Worm (Caenorhabditis elegans) whole organism, midembryonic: Measurements from ENCODE around the gene fipr-15.
A peak's percentile ranks its signal among the peaks of the same experiment; 100 is the strongest.

ENCODE experiments used
- T22C8.4 ChIP-seq: fragments of 200-800 bp; sonication (Bioruptor generic); IDR thresholded peaks from 2 replicates; pipeline ENCODE4 v1.3.6; 2022; ENCODE audit warnings: missing genetic modification characterization, missing compliant biosample characterization
- cog-1 ChIP-seq: sonication (generic microtip); optimal IDR thresholded peaks from 2 replicates; lab custom pipeline; 2016; ENCODE audit warnings: missing genetic modification characterization, missing compliant biosample characterization
- flt-1 ChIP-seq: fragments of 200-800 bp; sonication (Bioruptor generic); IDR thresholded peaks from 2 replicates; pipeline ENCODE4 v1.3.6; 2022; ENCODE audit warnings: missing genetic modification characterization, missing compliant biosample characterization
- klf-2 ChIP-seq: fragments of 200-800 bp; sonication (Bioruptor generic); conservative IDR thresholded peaks from 2 replicates; pipeline ENCODE4 v1.3.6; 2022; ENCODE audit warnings: missing genetic modification reagents, missing genetic modification characterization, missing compliant biosample characterization
- med-1 ChIP-seq: sonication (generic microtip); optimal IDR thresholded peaks from 2 replicates; lab custom pipeline; 2017; ENCODE audit warnings: missing genetic modification characterization, mild to moderate bottlenecking, missing compliant biosample characterization, antibody characterized with exemption, missing genetic modification reagents; ENCODE audit not compliant: insufficient read depth
- ref-1 ChIP-seq: fragments of 200-800 bp; sonication (Bioruptor generic); conservative IDR thresholded peaks from 2 replicates; pipeline ENCODE4 v1.3.6; 2022; ENCODE audit warnings: missing genetic modification reagents, missing genetic modification characterization, missing compliant biosample characterization
- tab-1 ChIP-seq: fragments of 200-800 bp; sonication (Bioruptor generic); IDR thresholded peaks from 2 replicates; pipeline ENCODE4 v1.3.6; 2022; ENCODE audit warnings: missing genetic modification characterization, missing compliant biosample characterization
- ztf-23 ChIP-seq: fragments of 200-800 bp; sonication (Bioruptor generic); IDR thresholded peaks from 2 replicates; pipeline ENCODE4 v1.3.6; 2022; ENCODE audit warnings: missing genetic modification reagents, missing genetic modification characterization, missing compliant biosample characterization
- ztf-29 ChIP-seq: fragments of 200-800 bp; sonication (Bioruptor generic); IDR thresholded peaks from 2 replicates; pipeline ENCODE4 v1.3.6; 2022; ENCODE audit warnings: missing genetic modification reagents, missing genetic modification characterization, missing compliant biosample characterization

The fipr-15 gene

DNA sequence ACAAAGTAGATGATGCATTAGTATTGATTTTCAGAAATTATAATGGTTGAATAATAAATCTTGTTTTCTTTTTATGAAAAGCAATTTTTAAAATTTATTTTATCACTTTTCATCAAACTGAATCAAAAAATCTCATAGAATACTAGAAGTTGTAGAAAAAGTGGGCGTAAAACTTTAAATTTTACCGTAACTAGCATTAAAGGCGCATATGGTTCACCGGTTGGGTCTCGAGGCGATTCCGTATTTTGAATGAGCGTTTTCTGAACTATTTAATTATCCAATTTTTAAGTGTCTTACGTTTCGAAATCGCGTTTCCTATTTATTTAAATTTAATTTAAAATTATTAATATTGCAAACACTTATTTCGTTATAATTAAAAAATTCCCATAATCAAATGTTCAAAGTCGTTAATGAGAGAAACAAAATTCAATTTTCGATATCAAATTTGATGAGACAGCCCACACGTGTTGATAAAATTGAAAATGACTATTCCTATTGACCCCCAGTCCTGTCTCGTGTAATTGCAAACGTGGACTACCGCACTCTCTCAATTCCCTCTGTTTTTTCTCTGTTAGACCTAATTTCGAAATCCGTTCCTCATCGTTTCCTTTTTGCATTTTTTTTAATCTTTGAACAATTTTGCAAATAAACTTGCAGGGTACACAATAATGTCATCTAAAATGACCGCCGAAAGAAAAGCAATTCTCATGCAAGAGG is 21.9 kb upstream of the fipr-15 start, which contains the start of the genes T11G6.2 and hars-1:
Gene T11G6.2 (minus strand): TSS at position 197 of the 717 bp plus-strand sequence.
Gene hars-1 (plus strand): TSS at position 658 of the 717 bp plus-strand sequence.
- TF ChIP-seq klf-2 (GFP tag; lab: Robert Waterston, UW) (no peak), ref-1 (no peak), flt-1 (GFP tag; lab: Robert Waterston, UW) (no peak), med-1 (GFP tag; lab: Kevin White, UChicago) (no peak), ztf-29 (GFP tag; lab: Robert Waterston, UW) (no peak), T22C8.4 (GFP tag; lab: Robert Waterston, UW) (no peak), cog-1 (tag; lab: Kevin White, UChicago) (no peak), tab-1 (GFP tag; lab: Robert Waterston, UW) (no peak), ztf-23 (GFP tag; lab: Robert Waterston, UW) (no peak)

- peak; percentile 56; the same call in 1 of the 2 replicates for TF ChIP-seq T22C8.4 (GFP tag; lab: Robert Waterston, UW)
- TF ChIP-seq ztf-23 (GFP tag; lab: Robert Waterston, UW), result no peak
- no peak for TF ChIP-seq flt-1 (GFP tag; lab: Robert Waterston, UW)
- no peak for TF ChIP-seq med-1 (GFP tag; lab: Kevin White, UChicago)
- TF ChIP-seq cog-1 (tag; lab: Kevin White, UChicago), result no peak
- no peak for TF ChIP-seq klf-2 (GFP tag; lab: Robert Waterston, UW)
Measured at ce11 chrIV:10861102-10861501, 19.3 kb upstream of the fipr-15 start, which contains the start of gene rbm-22. rbm-22 (plus strand) TSS chrIV:10861402.

- no peak for TF ChIP-seq ztf-29 (GFP tag; lab: Robert Waterston, UW)
- no peak for TF ChIP-seq cog-1 (tag; lab: Kevin White, UChicago)
- TF ChIP-seq tab-1 (GFP tag; lab: Robert Waterston, UW), result no peak
- no peak for TF ChIP-seq T22C8.4 (GFP tag; lab: Robert Waterston, UW)
- no peak for TF ChIP-seq ztf-23 (GFP tag; lab: Robert Waterston, UW)
- TF ChIP-seq med-1 (GFP tag; lab: Kevin White, UChicago), result no peak
- TF ChIP-seq ref-1, result no peak
- no peak for TF ChIP-seq flt-1 (GFP tag; lab: Robert Waterston, UW)
Measured at ce11 chrIV:10864031-10864430, 16.3 kb upstream of the fipr-15 start, which contains the start of gene nish-1. nish-1 (plus strand) TSS chrIV:10864331.

- TF ChIP-seq cog-1 (tag; lab: Kevin White, UChicago), result no peak
- TF ChIP-seq tab-1 (GFP tag; lab: Robert Waterston, UW), result 0 out of 2 replicates have a peak, but pooled peaks have one; percentile 4
- peak; percentile 67; the same call in 1 of the 2 replicates for TF ChIP-seq ztf-29 (GFP tag; lab: Robert Waterston, UW)
- no peak for TF ChIP-seq klf-2 (GFP tag; lab: Robert Waterston, UW)
Measured at ce11 chrIV:10867370-10868146, 12.8 kb upstream of the fipr-15 start.

ce11 chrIV:10868629-10869251 is 11.6 kb upstream of the fipr-15 start, which contains the start of gene F13E9.11:
F13E9.11 (minus strand) TSS chrIV:10869135.
- TF ChIP-seq tab-1 (GFP tag; lab: Robert Waterston, UW), result peak; percentile 51; the same call in 1 of the 2 replicates
- no peak for TF ChIP-seq cog-1 (tag; lab: Kevin White, UChicago)
- peak; percentile 18; the same call in 1 of the 2 replicates for TF ChIP-seq ztf-23 (GFP tag; lab: Robert Waterston, UW)
- no peak; the same call in 1 of the 2 replicates for TF ChIP-seq T22C8.4 (GFP tag; lab: Robert Waterston, UW)
- TF ChIP-seq med-1 (GFP tag; lab: Kevin White, UChicago), result no peak
- no peak for TF ChIP-seq ref-1
- TF ChIP-seq klf-2 (GFP tag; lab: Robert Waterston, UW), result no peak
- no peak for TF ChIP-seq ztf-29 (GFP tag; lab: Robert Waterston, UW)
- 0 out of 2 replicates have a peak, but pooled peaks have one; percentile 50 for TF ChIP-seq flt-1 (GFP tag; lab: Robert Waterston, UW)

ce11 chrIV:10869642-10870041 is 10.7 kb upstream of the fipr-15 start:
- 0 out of 2 replicates have a peak, but pooled peaks have one; percentile 65 for TF ChIP-seq tab-1 (GFP tag; lab: Robert Waterston, UW)
- TF ChIP-seq ztf-29 (GFP tag; lab: Robert Waterston, UW), result no peak
- TF ChIP-seq ref-1, result no peak

DNA sequence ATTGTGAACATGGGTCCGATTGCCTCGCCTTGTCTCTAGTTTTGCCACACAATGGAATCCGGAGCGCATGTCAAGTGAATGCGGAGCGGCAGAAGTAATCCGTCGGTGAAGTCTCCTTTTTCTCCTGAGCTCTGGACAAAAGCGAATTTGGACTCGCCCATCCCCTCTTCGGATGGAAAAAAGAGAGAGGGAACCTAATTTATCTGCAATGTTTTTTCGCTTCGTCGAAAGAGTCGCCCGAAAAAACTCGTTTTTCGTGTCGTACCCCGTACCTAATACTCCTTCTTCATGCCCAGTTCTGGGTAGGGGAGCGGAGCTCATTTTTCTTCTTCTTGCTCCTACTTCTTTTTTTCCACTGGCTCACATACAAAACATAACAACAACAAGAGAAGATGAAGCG is 10.2 kb upstream of the fipr-15 start:
- TF ChIP-seq ref-1, result no peak
- TF ChIP-seq med-1 (GFP tag; lab: Kevin White, UChicago), result no peak
- no peak for TF ChIP-seq ztf-29 (GFP tag; lab: Robert Waterston, UW)
- TF ChIP-seq tab-1 (GFP tag; lab: Robert Waterston, UW), result no peak
- TF ChIP-seq klf-2 (GFP tag; lab: Robert Waterston, UW), result no peak
- no peak for TF ChIP-seq cog-1 (tag; lab: Kevin White, UChicago)
- no peak for TF ChIP-seq ztf-23 (GFP tag; lab: Robert Waterston, UW)
- 0 out of 2 replicates have a peak, but pooled peaks have one; percentile 4 for TF ChIP-seq flt-1 (GFP tag; lab: Robert Waterston, UW)

- TF ChIP-seq tab-1 (GFP tag; lab: Robert Waterston, UW) (no peak), klf-2 (GFP tag; lab: Robert Waterston, UW) (no peak), T22C8.4 (GFP tag; lab: Robert Waterston, UW) (no peak), flt-1 (GFP tag; lab: Robert Waterston, UW) (no peak), med-1 (GFP tag; lab: Kevin White, UChicago) (no peak), ztf-29 (GFP tag; lab: Robert Waterston, UW) (no peak), cog-1 (tag; lab: Kevin White, UChicago) (no peak), ztf-23 (GFP tag; lab: Robert Waterston, UW) (no peak)
Measured at ce11 chrIV:10874527-10874926, 5.8 kb upstream of the fipr-15 start, which contains the start of gene F13E9.12. F13E9.12 (minus strand) TSS chrIV:10874627.
